Fruit fly (Drosophila melanogaster): ENCODE measurements around the gene Polr2I.

DNA sequence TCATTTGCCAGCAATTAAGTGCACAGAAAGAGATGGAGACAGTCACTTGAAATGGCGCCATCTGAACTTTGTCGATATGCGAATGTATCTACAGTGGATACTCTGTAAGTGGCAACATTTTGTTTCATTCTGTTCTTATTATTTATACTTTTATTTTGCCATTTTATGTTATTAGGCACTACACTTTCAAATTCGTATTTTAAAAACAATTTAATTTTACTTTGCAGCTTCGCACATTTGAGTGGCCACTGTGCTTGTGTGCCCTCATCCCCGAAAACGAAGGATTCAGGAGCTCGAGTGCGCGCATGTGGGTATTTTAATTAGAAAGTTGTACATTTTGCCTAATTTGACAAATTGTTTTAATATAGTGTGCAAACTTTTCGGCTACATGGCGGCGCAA lies 48.5 kb downstream of the Polr2I start:
- no peak for TF ChIP-seq CG14711 (tag; optimal IDR thresholded peaks at IDR 0.05)
- TF ChIP-seq CG1620 (GFP tag; optimal IDR thresholded peaks at IDR 0.05) = no peak
- no peak for TF ChIP-seq tj (GFP tag; optimal IDR thresholded peaks at IDR 0.05)
- TF ChIP-seq toe (GFP tag; optimal IDR thresholded peaks at IDR 0.05) = no peak
- no peak for TF ChIP-seq Mnt (GFP tag; optimal IDR thresholded peaks at IDR 0.05)

Data from whole organism, adult.